Worm (Caenorhabditis elegans) whole organism, mixed stage, embryonic: Measurements from ENCODE around the gene dhhc-6.
"Not testable (repeated sequence)": the region's sequence is repeated elsewhere in the genome, so short reads cannot be mapped to it uniquely, and the experiment has no call there.

Experiments used
- bed-3 ChIP-seq: fragments of 200-800 bp; sonication (Bioruptor generic); optimal IDR thresholded peaks from 3 replicates; lab custom pipeline; 2018; ENCODE audit warnings: mild to moderate bottlenecking, missing genetic modification characterization, moderate library complexity, missing compliant biosample characterization
- ceh-39 ChIP-seq: fragments of 150-350 bp; optimal IDR thresholded peaks from 2 replicates; lab custom pipeline; 2014; ENCODE audit warnings: missing biosample characterization, missing genetic modification characterization
- ces-1 ChIP-seq: fragments of 150-350 bp; optimal IDR thresholded peaks from 2 replicates; lab custom pipeline; 2014; ENCODE audit warnings: missing biosample characterization, missing genetic modification reagents, missing genetic modification characterization
- cnd-1 ChIP-seq: fragments of 200-800 bp; sonication (Bioruptor generic); optimal IDR thresholded peaks from 2 replicates; lab custom pipeline; 2018; ENCODE audit warnings: mild to moderate bottlenecking, missing genetic modification characterization, missing compliant biosample characterization
- drap-1 ChIP-seq: fragments of 200-800 bp; sonication (Bioruptor generic); optimal IDR thresholded peaks from 3 replicates; lab custom pipeline; 2018; ENCODE audit warnings: mild to moderate bottlenecking, missing genetic modification characterization, missing compliant biosample characterization
- elt-1 ChIP-seq: sonication (generic microtip); optimal IDR thresholded peaks from 2 replicates; lab custom pipeline; 2017; ENCODE audit warnings: missing genetic modification characterization, mild to moderate bottlenecking, missing compliant biosample characterization, antibody characterized with exemption, moderate library complexity, borderline replicate concordance; ENCODE audit not compliant: insufficient read depth
- elt-3 ChIP-seq: fragments of 150-350 bp; optimal IDR thresholded peaks from 2 replicates; lab custom pipeline; 2014; ENCODE audit warnings: missing biosample characterization, missing genetic modification characterization
- flh-1 ChIP-seq: fragments of 200-800 bp; sonication (Bioruptor generic); optimal IDR thresholded peaks from 2 replicates; lab custom pipeline; 2018; ENCODE audit warnings: mild to moderate bottlenecking, missing genetic modification characterization, moderate library complexity, missing compliant biosample characterization
- ham-2 ChIP-seq: fragments of 200-800 bp; sonication (Bioruptor generic); optimal IDR thresholded peaks from 2 replicates; lab custom pipeline; 2018; ENCODE audit warnings: mild to moderate bottlenecking, missing genetic modification characterization, missing compliant biosample characterization
- hlh-1 ChIP-seq: fragments of 150-350 bp; optimal IDR thresholded peaks from 2 replicates; lab custom pipeline; 2014; ENCODE audit warnings: missing biosample characterization, missing genetic modification reagents, missing genetic modification characterization
- lin-32 ChIP-seq: fragments of 200-800 bp; sonication (Bioruptor generic); optimal IDR thresholded peaks from 2 replicates; lab custom pipeline; 2018; ENCODE audit warnings: mild to moderate bottlenecking, missing genetic modification characterization, missing compliant biosample characterization
- lsy-2 ChIP-seq: fragments of 150-350 bp; optimal IDR thresholded peaks from 2 replicates; lab custom pipeline; 2014; ENCODE audit warnings: missing biosample characterization, missing genetic modification characterization
- mab-5 ChIP-seq: fragments of 150-350 bp; optimal IDR thresholded peaks from 2 replicates; lab custom pipeline; 2014; ENCODE audit warnings: missing biosample characterization, missing genetic modification characterization
- mep-1 ChIP-seq: fragments of 150-350 bp; optimal IDR thresholded peaks from 2 replicates; lab custom pipeline; 2017; ENCODE audit warnings: missing biosample characterization, missing genetic modification reagents, missing genetic modification characterization, inconsistent platforms
- mls-2 ChIP-seq: sonication (generic microtip); optimal IDR thresholded peaks from 2 replicates; lab custom pipeline; 2016; ENCODE audit warnings: mild to moderate bottlenecking, missing genetic modification characterization, moderate library complexity, missing compliant biosample characterization
- nhr-12 ChIP-seq: fragments of 150-350 bp; optimal IDR thresholded peaks from 2 replicates; lab custom pipeline; 2014; ENCODE audit warnings: missing biosample characterization, missing genetic modification characterization
- nhr-2 ChIP-seq: fragments of 150-350 bp; optimal IDR thresholded peaks from 2 replicates; lab custom pipeline; 2014; ENCODE audit warnings: missing biosample characterization, missing genetic modification characterization
- nhr-237 ChIP-seq: fragments of 150-350 bp; optimal IDR thresholded peaks from 2 replicates; lab custom pipeline; 2014; ENCODE audit warnings: missing biosample characterization, missing genetic modification characterization
- nhr-76 ChIP-seq: sonication (generic microtip); optimal IDR thresholded peaks from 2 replicates; lab custom pipeline; 2017; ENCODE audit warnings: missing biosample characterization, missing genetic modification characterization
- pha-4 ChIP-seq: fragments of 150-350 bp; optimal IDR thresholded peaks from 2 replicates; lab custom pipeline; 2018; ENCODE audit warnings: missing biosample characterization, missing genetic modification reagents, missing genetic modification characterization
- sem-2 ChIP-seq: fragments of 200-800 bp; sonication (Bioruptor generic); optimal IDR thresholded peaks from 2 replicates; lab custom pipeline; 2018; ENCODE audit warnings: mild to moderate bottlenecking, missing genetic modification characterization, missing compliant biosample characterization
- snpc-4 ChIP-seq: fragments of 150-350 bp; optimal IDR thresholded peaks from 2 replicates; lab custom pipeline; 2014; ENCODE audit warnings: missing biosample characterization, missing genetic modification characterization
- sptf-1 ChIP-seq: sonication (generic microtip); optimal IDR thresholded peaks from 2 replicates; lab custom pipeline; 2017; ENCODE audit warnings: mild to moderate bottlenecking, missing genetic modification characterization, moderate library complexity, missing compliant biosample characterization
- tbx-8 ChIP-seq: fragments of 200-800 bp; sonication (Bioruptor generic); optimal IDR thresholded peaks from 2 replicates; lab custom pipeline; 2018; ENCODE audit warnings: mild to moderate bottlenecking, missing genetic modification characterization, moderate library complexity, missing compliant biosample characterization
- unc-120 ChIP-seq: sonication (generic microtip); optimal IDR thresholded peaks from 2 replicates; lab custom pipeline; 2017; ENCODE audit warnings: missing genetic modification characterization, missing compliant biosample characterization; ENCODE audit not compliant: poor library complexity, severe bottlenecking
- unc-39 ChIP-seq: fragments of 150-350 bp; optimal IDR thresholded peaks from 2 replicates; lab custom pipeline; 2014; ENCODE audit warnings: missing biosample characterization, missing genetic modification characterization
- unc-62 ChIP-seq: fragments of 150-350 bp; optimal IDR thresholded peaks from 2 replicates; lab custom pipeline; 2014; ENCODE audit warnings: missing biosample characterization, missing genetic modification reagents, missing genetic modification characterization

The dhhc-6 gene

DNA sequence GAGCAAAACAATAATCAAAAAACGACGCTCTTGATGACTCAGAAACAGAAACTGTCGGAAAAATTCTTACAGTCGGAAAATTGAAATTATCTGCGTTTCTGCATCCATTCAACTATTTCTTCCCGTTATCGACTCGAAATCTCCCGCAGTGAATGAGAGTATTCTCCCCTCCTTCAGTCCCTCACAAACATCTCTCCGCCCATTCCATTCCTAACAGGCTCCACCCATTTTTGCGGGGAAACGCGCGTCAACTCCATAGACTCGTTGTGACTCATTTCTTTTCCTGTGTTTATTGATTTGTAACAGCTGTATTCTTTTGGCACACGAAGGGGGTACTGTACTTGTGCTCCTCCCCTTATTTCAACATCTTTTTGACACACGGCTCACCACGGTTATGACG, 3.1 kb downstream of the dhhc-6 start:
- TF ChIP-seq snpc-4 (tag; lab: Kevin White, UChicago) (no peak), lsy-2 (tag; lab: Kevin White, UChicago) (peak; percentile 6), unc-62 (GFP tag; lab: Kevin White, UChicago) (no peak), ham-2 (GFP tag; lab: Kevin White, UChicago) (no peak), unc-39 (tag; lab: Kevin White, UChicago) (no peak), bed-3 (GFP tag; lab: Kevin White, UChicago) (no peak), nhr-76 (tag; lab: Kevin White, UChicago) (no peak), mep-1 (tag; lab: Kevin White, UChicago) (no peak), lin-32 (no peak)

DNA sequence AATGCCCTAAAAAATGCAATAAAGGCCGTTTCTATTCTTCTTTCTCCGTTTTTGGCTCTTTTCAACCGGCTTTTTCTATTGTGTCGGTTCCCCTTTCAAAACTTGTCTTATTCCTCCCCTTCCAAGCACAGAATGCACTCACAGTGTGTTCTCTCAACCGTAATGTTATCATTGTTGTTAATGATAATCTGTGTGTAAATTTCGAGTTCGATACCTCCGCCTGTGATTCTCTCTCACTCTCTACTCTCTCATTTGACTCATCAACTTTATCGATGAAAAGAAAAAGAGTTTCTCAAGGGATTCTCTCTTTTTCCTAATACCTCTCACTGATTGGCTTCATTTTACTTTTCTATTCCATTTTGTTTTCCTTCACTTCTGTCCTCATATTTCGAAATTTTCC, 4.0 kb downstream of the dhhc-6 start:
- TF ChIP-seq ham-2 (GFP tag; lab: Kevin White, UChicago) (no peak), mep-1 (tag; lab: Kevin White, UChicago) (no peak), flh-1 (GFP tag; lab: Kevin White, UChicago) (no peak), sem-2 (no peak), ces-1 (GFP tag; lab: Kevin White, UChicago) (no peak), mls-2 (no peak), nhr-76 (tag; lab: Kevin White, UChicago) (no peak), lin-32 (no peak), unc-62 (GFP tag; lab: Kevin White, UChicago) (no peak), hlh-1 (tag; lab: Kevin White, UChicago) (no peak)

DNA sequence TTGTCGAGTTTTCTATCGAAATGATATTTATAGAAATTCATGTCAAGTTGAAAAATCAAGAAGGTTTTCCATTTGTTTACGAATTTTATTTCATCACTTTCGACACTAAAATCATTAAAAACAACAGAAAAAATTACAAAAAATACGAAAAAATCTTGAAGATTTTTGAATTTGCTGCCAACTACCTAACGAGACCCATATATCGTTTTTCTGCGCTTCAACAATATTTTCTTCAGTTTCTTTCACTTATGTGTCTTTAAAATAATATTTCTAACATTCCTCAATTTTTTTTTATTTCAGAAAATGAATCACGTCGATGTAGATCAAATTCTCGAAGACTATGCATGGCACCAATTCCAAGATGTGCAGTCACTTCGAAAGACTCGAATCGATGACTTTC, 4.5 kb downstream of the dhhc-6 start, which contains the start of gene lin-24:
lin-24 (plus strand) TSS at position 301 of the 400 bp plus-strand sequence.
- TF ChIP-seq nhr-237 (tag; lab: Kevin White, UChicago) (no peak), pha-4 (tag; lab: Kevin White, UChicago) (no peak), unc-39 (tag; lab: Kevin White, UChicago) (no peak), mls-2 (no peak), elt-3 (tag; lab: Kevin White, UChicago) (no peak), sem-2 (no peak), mab-5 (tag; lab: Kevin White, UChicago) (no peak), unc-62 (GFP tag; lab: Kevin White, UChicago) (no peak), tbx-8 (no peak), cnd-1 (tag; lab: Kevin White, UChicago) (no peak), drap-1 (GFP tag; lab: Kevin White, UChicago) (no peak)
- TF ChIP-seq, all 35 proteins: peak for 0

DNA sequence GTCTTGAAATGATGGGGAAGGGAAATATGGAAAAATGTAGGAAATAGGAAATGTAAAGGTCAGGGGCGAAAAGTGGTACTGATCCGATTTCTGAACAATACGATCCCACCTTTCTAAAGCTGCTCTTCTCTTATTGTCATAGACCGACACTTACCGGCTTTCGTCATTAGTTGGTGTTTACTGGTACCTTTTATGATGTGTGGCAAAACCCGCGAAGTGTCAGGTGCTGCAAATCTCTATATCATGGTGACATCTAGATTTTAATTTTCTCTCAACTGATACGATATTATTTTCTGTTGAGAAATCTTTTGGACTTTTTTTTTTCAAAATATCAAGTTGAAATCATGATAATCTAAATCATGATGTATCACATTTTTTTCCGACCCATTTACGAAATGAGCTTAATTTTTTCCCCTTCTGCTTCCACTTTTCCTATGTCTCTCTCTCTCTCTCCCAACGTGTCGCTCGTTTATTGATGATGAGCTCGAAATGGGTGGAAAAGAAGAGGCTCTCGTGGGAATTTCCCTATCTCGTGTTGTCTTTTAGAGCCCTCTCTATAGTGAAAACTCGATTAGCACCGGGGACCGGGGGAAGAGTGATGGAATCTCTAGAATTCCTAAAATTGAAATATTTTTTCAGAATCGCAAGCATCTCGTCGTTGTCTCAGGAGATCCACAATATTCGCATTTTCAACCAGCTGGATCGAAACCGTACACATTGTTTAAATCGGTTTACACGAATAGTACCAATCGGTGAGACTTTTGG, 6.7 kb downstream of the dhhc-6 start:
- no peak for TF ChIP-seq nhr-237 (tag; lab: Kevin White, UChicago)
- peak; percentile 68 for TF ChIP-seq ces-1 (GFP tag; lab: Kevin White, UChicago)

DNA sequence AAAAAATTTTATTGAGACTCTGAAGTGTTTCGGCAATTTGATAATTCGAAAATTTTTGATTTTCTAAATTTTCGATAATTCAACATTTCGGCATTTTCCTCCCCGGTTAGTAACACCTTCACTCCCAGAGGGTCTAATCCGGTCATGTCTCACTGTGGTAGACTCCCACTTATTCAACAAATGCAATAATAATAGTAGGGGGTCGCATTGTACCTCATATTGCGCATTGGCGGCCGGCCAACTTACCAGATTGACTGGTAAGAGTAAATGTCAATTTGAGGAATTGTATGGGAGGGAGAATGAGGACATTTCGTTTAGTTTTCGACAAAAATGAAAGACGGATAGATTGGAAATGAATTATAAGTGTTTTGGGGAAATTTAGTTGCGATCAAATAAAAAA, 9.0 kb downstream of the dhhc-6 start:
- TF ChIP-seq flh-1 (GFP tag; lab: Kevin White, UChicago) (no peak), hlh-1 (tag; lab: Kevin White, UChicago) (no peak), nhr-2 (tag; lab: Kevin White, UChicago) (peak; percentile 91)

DNA sequence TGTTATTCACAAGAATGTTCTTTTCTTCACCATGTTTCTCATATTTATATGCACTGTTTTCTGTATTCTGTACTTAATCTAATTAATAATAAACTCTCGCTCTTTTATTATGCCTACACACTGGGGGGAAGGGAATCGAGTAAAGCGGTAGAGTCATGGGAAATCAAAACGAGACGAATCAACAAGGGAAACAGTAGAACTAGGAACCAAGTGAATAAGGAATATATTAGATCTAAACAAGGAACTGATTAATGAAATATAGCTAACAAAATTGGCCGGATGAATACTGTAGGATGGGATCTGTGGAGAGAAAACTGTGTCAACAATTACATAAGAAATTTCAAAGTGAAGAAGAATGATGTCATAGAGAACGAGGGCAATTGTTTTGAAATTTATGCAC, 10.2 kb downstream of the dhhc-6 start:
- TF ChIP-seq unc-120: no peak
- TF ChIP-seq mab-5 (tag; lab: Kevin White, UChicago): no peak
- TF ChIP-seq unc-62 (GFP tag; lab: Kevin White, UChicago): no peak
- no peak for TF ChIP-seq elt-1 (tag; lab: Kevin White, UChicago)
- no peak for TF ChIP-seq elt-3 (tag; lab: Kevin White, UChicago)
- TF ChIP-seq ces-1 (GFP tag; lab: Kevin White, UChicago): peak; percentile 6

DNA sequence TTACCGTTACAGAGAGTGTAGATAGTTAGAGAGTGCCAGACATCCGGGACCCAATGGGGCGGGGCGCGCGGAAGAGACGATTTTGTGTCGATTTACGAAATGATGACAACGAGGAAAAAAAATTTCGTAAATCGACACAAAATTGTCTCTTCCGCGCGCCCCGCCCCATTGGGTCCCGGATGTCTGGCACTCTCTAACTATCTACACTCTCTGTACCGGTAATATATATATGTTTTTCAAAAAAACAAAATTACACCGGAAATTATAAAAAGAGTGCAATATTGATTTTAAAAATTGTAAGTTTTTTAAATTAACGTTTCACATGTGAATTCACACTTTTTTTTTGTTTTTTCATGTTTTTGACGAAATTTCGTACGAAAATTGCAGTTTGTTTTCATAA, 13.3 kb downstream of the dhhc-6 start, which contains the start of gene B0001.4:
B0001.4 (minus strand) TSS at position 101 of the 400 bp plus-strand sequence.
- TF ChIP-seq ceh-39; sptf-1 (tag; lab: Kevin White, UChicago); nhr-12 (tag; lab: Kevin White, UChicago): not testable (repeated sequence)
